Worm (Caenorhabditis elegans): ENCODE data around the gene K02E7.10.

The K02E7.10 gene

DNA sequence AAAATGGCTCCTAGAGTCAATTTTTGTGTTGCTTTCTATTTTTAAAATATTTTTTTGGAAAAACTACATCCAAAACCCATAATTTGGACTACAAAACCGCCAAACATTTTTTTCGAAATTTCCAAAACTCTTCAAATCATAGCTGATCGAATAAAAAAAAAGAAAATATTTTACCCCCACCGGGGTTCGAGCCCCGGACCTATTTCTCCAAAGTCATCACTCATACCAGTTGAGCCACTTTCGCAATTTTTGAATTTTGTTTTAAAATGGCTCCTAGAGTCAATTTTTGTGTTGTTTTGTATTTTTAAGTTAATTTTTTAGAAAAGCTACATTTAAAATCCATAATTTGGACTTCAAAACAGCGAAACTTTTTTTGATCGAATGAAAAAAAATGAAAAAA is 18.7 kb upstream of the K02E7.10 start:
- TF ChIP-seq spr-1 (tag; optimal IDR thresholded peaks at IDR 0.05) (no peak), ceh-32 (tag; optimal IDR thresholded peaks at IDR 0.05; ENCODE audit: poor library complexity) (no peak)

ce11 chrII:1084899-1085298 is 18.1 kb upstream of the K02E7.10 start:
- TF ChIP-seq nhr-11 (tag; optimal IDR thresholded peaks at IDR 0.05), result peak; percentile 66
- TF ChIP-seq F26F4.8 (GFP tag; conservative IDR thresholded peaks at IDR 0.05), result no peak
- no peak for TF ChIP-seq ztf-7 (tag; optimal IDR thresholded peaks at IDR 0.05)
- no peak for TF ChIP-seq lin-39 (tag; optimal IDR thresholded peaks at IDR 0.05)
- TF ChIP-seq nhr-76 (tag; optimal IDR thresholded peaks at IDR 0.05), result no peak
- peak; percentile 65 for TF ChIP-seq dve-1 (tag; optimal IDR thresholded peaks at IDR 0.05; ENCODE audit: insufficient read depth)
- no peak for TF ChIP-seq nhr-25 (tag; optimal IDR thresholded peaks at IDR 0.05; ENCODE audit: borderline replicate concordance, insufficient read depth)
- TF ChIP-seq fkh-10 (GFP tag; optimal IDR thresholded peaks at IDR 0.05), result peak; percentile 69
- no peak for TF ChIP-seq lin-13 (GFP tag; optimal IDR thresholded peaks at IDR 0.05)
- peak; percentile 58 for TF ChIP-seq rbr-2 (tag; optimal IDR thresholded peaks at IDR 0.05)
- no peak for TF ChIP-seq zip-2 (tag; optimal IDR thresholded peaks at IDR 0.05)
- peak; percentile 31 for TF ChIP-seq mes-2 (tag; optimal IDR thresholded peaks at IDR 0.05; ENCODE audit: poor library complexity, severe bottlenecking)
- no peak for TF ChIP-seq ceh-20 (GFP tag; IDR thresholded peaks at IDR 0.05)
- TF ChIP-seq F37D6.2 (tag; optimal IDR thresholded peaks at IDR 0.05), result peak; percentile 20
- TF ChIP-seq pha-4 (GFP tag; IDR thresholded peaks at IDR 0.05), result no peak
- TF ChIP-seq pha-4 (tag; optimal IDR thresholded peaks at IDR 0.05), result peak; percentile 25
- TF ChIP-seq madf-9 (GFP tag; conservative IDR thresholded peaks at IDR 0.05), result no peak
- no peak for TF ChIP-seq duxl-1 (tag; optimal IDR thresholded peaks at IDR 0.05; ENCODE audit: poor library complexity)
- no peak for TF ChIP-seq zag-1 (tag; optimal IDR thresholded peaks at IDR 0.05)
- TF ChIP-seq ceh-32 (tag; optimal IDR thresholded peaks at IDR 0.05; ENCODE audit: poor library complexity), result no peak
- no peak for TF ChIP-seq lin-15B (tag; optimal IDR thresholded peaks at IDR 0.05)
- TF ChIP-seq ZK337.2 (GFP tag; IDR thresholded peaks at IDR 0.05), result no peak
- no peak for TF ChIP-seq php-3 (GFP tag; IDR thresholded peaks at IDR 0.05)
- TF ChIP-seq hlh-30 (tag; optimal IDR thresholded peaks at IDR 0.05; ENCODE audit: insufficient read depth), result peak; percentile 59
- no peak for TF ChIP-seq tag-97 (GFP tag; IDR thresholded peaks at IDR 0.05)
- no peak for TF ChIP-seq tra-1 (GFP tag; IDR thresholded peaks at IDR 0.05)
- TF ChIP-seq jun-1 (tag; optimal IDR thresholded peaks at IDR 0.05), result no peak
- peak in 1 of 2 experiments; percentile 65 for TF ChIP-seq mdl-1 (tag; optimal IDR thresholded peaks at IDR 0.05)
- TF ChIP-seq mep-1 (tag; optimal IDR thresholded peaks at IDR 0.05), result peak; percentile 26
- no peak for TF ChIP-seq mxl-2 (GFP tag; conservative IDR thresholded peaks at IDR 0.05)
- no peak for TF ChIP-seq nhr-42 (GFP tag; IDR thresholded peaks at IDR 0.05)
- TF ChIP-seq aly-2 (tag; optimal IDR thresholded peaks at IDR 0.05), result no peak
- TF ChIP-seq unc-62 (GFP tag; optimal IDR thresholded peaks at IDR 0.05 in 1 of 2), result peak in 1 of 2 experiments; percentile 34
- TF ChIP-seq unc-62 (tag; optimal IDR thresholded peaks at IDR 0.05), result no peak
- TF ChIP-seq nhr-28 (tag; optimal IDR thresholded peaks at IDR 0.05), result no peak
- peak in 1 of 2 experiments; percentile 74 for TF ChIP-seq daf-16 (GFP tag; optimal IDR thresholded peaks at IDR 0.05)
- TF ChIP-seq daf-16 (tag; optimal IDR thresholded peaks at IDR 0.05), result peak; percentile 17
- peak; percentile 54 for TF ChIP-seq hlh-11 (tag; optimal IDR thresholded peaks at IDR 0.05)
- peak; percentile 41; the same call in 1 of the 2 replicates for TF ChIP-seq hmg-1.1 (GFP tag; IDR thresholded peaks at IDR 0.05)
- no peak for TF ChIP-seq nhr-237 (tag; optimal IDR thresholded peaks at IDR 0.05)
- no peak for TF ChIP-seq F49E8.2 (tag; optimal IDR thresholded peaks at IDR 0.05; ENCODE audit: borderline replicate concordance)
- no peak for TF ChIP-seq dpl-1 (GFP tag; optimal IDR thresholded peaks at IDR 0.05)
- TF ChIP-seq lsy-2 (tag; optimal IDR thresholded peaks at IDR 0.05), result peak in 1 of 2 experiments; percentile 57
- TF ChIP-seq nhr-10 (tag; optimal IDR thresholded peaks at IDR 0.05), result no peak
- no peak for TF ChIP-seq lin-38 (GFP tag; IDR thresholded peaks at IDR 0.05)
- no peak for TF ChIP-seq F10B5.3 (tag; optimal IDR thresholded peaks at IDR 0.05)

Data from whole organism, L4 larva.